ENCODE assay signal across 3 fruit fly cellular contexts in the genomic region with DNA sequence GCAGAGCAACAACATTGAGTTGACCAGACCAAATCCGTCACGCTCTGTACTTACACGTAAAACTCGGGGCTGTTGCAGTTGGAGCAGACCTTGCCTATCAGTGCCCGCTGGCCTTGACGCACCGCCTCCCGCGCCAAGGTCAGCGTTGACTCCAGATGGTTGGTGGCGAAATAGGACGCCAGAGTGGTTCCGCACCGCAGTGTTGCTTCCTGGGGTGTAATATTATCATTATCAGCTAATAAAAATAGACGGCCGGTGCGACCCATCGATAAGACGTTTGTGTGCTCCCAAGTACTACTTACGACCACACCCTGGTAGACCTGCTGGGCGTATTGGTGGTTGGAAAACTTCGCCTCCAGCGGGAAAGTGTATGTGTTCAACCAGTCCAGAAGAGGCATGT.
TF ChIP-seq lines count a peak whose summit lies in the region.

No protein-coding gene starts in this region.

- TF ChIP-seq CTCF in whole organism, embryonic (GFP tag; optimal IDR thresholded peaks at IDR 0.05; lab: Kevin White, UChicago), result no peak

TF ChIP-seq in whole organism, embryonic, 481 proteins besides CTCF, POLR2A, EP300 and RAD21:
- TF ChIP-seq rib (GFP tag; IDR thresholded peaks at IDR 0.05; lab: Robert Waterston, UW), result no peak
- TF ChIP-seq CG12391 (tag; optimal IDR thresholded peaks at IDR 0.05; lab: Kevin White, UChicago), result no peak
- peak; percentile 70 for TF ChIP-seq sens (GFP tag; lab: Kevin White, UChicago)
- peak; percentile 72 for TF ChIP-seq ftz-f1 (GFP tag; optimal IDR thresholded peaks at IDR 0.05; lab: Kevin White, UChicago)
- TF ChIP-seq sug (tag; optimal IDR thresholded peaks at IDR 0.05; lab: Kevin White, UChicago), result peak; percentile 78
- TF ChIP-seq CG12769 (tag; optimal IDR thresholded peaks at IDR 0.05; lab: Kevin White, UChicago), result peak; percentile 0

TF ChIP-seq in whole organism, prepupa, 60 proteins besides CTCF, POLR2A, EP300 and RAD21:
- TF ChIP-seq Hr38 (GFP tag; optimal IDR thresholded peaks at IDR 0.05; lab: Kevin White, UChicago), result no peak
- no peak for TF ChIP-seq Hr4 (GFP tag; optimal IDR thresholded peaks at IDR 0.05; lab: Kevin White, UChicago)
- peak; percentile 84 for TF ChIP-seq svp (GFP tag; lab: Kevin White, UChicago)

TF ChIP-seq in whole organism, pupa, 21 proteins besides CTCF, POLR2A, EP300 and RAD21:
- TF ChIP-seq CG13204 (GFP tag; optimal IDR thresholded peaks at IDR 0.05; lab: Kevin White, UChicago) (peak; percentile 61), CG12605 (GFP tag; IDR thresholded peaks at IDR 0.05; lab: Robert Waterston, UW) (no peak), gl (tag; optimal IDR thresholded peaks at IDR 0.05; lab: Kevin White, UChicago) (no peak)
